Fruit fly (Drosophila melanogaster): ENCODE measurements around the gene Ras64B.

Gene Ras64B

DNA sequence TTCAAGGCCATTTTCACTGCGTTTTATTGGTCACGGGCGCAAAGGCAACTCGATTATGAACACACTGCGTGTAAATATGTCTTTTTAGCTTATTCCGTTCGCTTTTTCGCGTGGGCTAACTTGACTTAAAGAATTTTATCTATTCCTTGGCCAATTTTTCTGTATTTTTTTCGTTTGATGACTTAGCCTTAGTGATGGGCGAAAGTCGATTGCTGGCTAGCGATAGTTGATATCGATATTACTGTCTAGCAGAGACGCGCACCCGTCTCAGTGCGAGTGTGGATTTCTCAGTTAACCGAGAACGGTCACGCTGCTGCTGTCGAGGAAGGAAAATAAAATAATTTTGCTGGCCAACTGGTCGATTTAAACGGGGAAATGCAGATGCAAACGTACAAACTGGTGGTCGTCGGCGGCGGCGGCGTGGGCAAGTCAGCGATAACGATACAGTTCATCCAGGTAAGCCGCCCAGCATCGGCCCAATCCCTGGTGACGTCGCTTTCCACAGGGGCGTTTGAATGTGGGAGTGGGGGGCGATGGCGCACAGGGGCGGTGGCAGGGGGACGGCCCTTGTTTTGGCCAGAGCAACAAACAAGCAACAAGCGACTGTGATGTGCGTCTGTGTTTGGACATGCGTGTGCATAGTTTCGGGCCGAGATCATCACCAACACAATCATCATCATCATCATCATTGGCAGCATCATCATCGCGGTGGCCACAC lies at the start of gene Ras64B, which contains the start of gene Rop (continued):
- peak; percentile 71 for TF ChIP-seq sna (GFP tag; IDR thresholded peaks at IDR 0.05; ENCODE audit: partially characterized antibody)
- no peak for TF ChIP-seq dan (GFP tag; IDR thresholded peaks at IDR 0.05)
- TF ChIP-seq rib (GFP tag; IDR thresholded peaks at IDR 0.05): no peak
- peak; percentile 58 for TF ChIP-seq CG2116 (GFP tag; optimal IDR thresholded peaks at IDR 0.05)
- TF ChIP-seq Bgb (GFP tag; IDR thresholded peaks at IDR 0.05; ENCODE audit: partially characterized antibody): peak; percentile 89
- TF ChIP-seq NC2α (GFP tag; optimal IDR thresholded peaks at IDR 0.05): peak; percentile 21
- TF ChIP-seq CG11695 (GFP tag; IDR thresholded peaks at IDR 0.05): no peak
- TF ChIP-seq Sox100B (GFP tag; optimal IDR thresholded peaks at IDR 0.05): no peak
- TF ChIP-seq vnd (GFP tag; IDR thresholded peaks at IDR 0.05; ENCODE audit: partially characterized antibody): peak; percentile 63; the same call in 2 of the 3 replicates
- no peak for TF ChIP-seq seq (GFP tag; IDR thresholded peaks at IDR 0.05)
- no peak for TF ChIP-seq CG8359 (GFP tag; optimal IDR thresholded peaks at IDR 0.05; ENCODE audit: borderline replicate concordance)
- no peak for TF ChIP-seq Gsc (GFP tag; IDR thresholded peaks at IDR 0.05)
- TF ChIP-seq Sry-β (GFP tag; optimal IDR thresholded peaks at IDR 0.05): no peak
- no peak for TF ChIP-seq CG10654 (GFP tag; optimal IDR thresholded peaks at IDR 0.05)
- peak; percentile 52; the same call in 1 of the 3 replicates for TF ChIP-seq ci (GFP tag; IDR thresholded peaks at IDR 0.05)
- TF ChIP-seq Dref (GFP tag; IDR thresholded peaks at IDR 0.05): peak; percentile 98
- no peak for TF ChIP-seq wor (GFP tag; IDR thresholded peaks at IDR 0.05)
- no peak for TF ChIP-seq CG13424 (tag; optimal IDR thresholded peaks at IDR 0.05)
- no peak for TF ChIP-seq cato (GFP tag; optimal IDR thresholded peaks at IDR 0.05; ENCODE audit: borderline replicate concordance)
- peak; percentile 42; the same call in 1 of the 3 replicates for TF ChIP-seq CG14860 (GFP tag; IDR thresholded peaks at IDR 0.05; ENCODE audit: partially characterized antibody)
- TF ChIP-seq bab2 (GFP tag; optimal IDR thresholded peaks at IDR 0.05): no peak
- TF ChIP-seq gem (tag; optimal IDR thresholded peaks at IDR 0.05): no peak
- no peak for TF ChIP-seq lov (optimal IDR thresholded peaks at IDR 0.05)
- no peak for TF ChIP-seq lov (GFP tag; IDR thresholded peaks at IDR 0.05)
- TF ChIP-seq CG15073 (GFP tag; optimal IDR thresholded peaks at IDR 0.05): no peak
- no peak for TF ChIP-seq Gug (GFP tag; IDR thresholded peaks at IDR 0.05)
- no peak for TF ChIP-seq CG10321 (GFP tag; IDR thresholded peaks at IDR 0.05)
- TF ChIP-seq CG15696 (tag; optimal IDR thresholded peaks at IDR 0.05): no peak
- TF ChIP-seq MTF-1 (GFP tag; optimal IDR thresholded peaks at IDR 0.05; ENCODE audit: borderline replicate concordance): peak; percentile 82
- TF ChIP-seq unpg (GFP tag; optimal IDR thresholded peaks at IDR 0.05): peak; percentile 29
- TF ChIP-seq Ets65A (GFP tag): peak; percentile 89
- no peak for TF ChIP-seq crc (GFP tag; optimal IDR thresholded peaks at IDR 0.05)
- peak; percentile 47 for TF ChIP-seq PHDP (tag; optimal IDR thresholded peaks at IDR 0.05)
- TF ChIP-seq Poxn (GFP tag; IDR thresholded peaks at IDR 0.05): no peak
- TF ChIP-seq eve (GFP tag; optimal IDR thresholded peaks at IDR 0.05): no peak
- TF ChIP-seq ERR (GFP tag; optimal IDR thresholded peaks at IDR 0.05): peak; percentile 22
- peak; percentile 51 for TF ChIP-seq CG2712 (tag; optimal IDR thresholded peaks at IDR 0.05)
- TF ChIP-seq onecut (GFP tag; IDR thresholded peaks at IDR 0.05): 0 out of 2 replicates have a peak, but pooled peaks have one; percentile 1
- TF ChIP-seq Adf1 (GFP tag; IDR thresholded peaks at IDR 0.05): peak; percentile 56
- 0 out of 2 replicates have a peak, but pooled peaks have one; percentile 12 for TF ChIP-seq CG6272 (GFP tag; IDR thresholded peaks at IDR 0.05)
- TF ChIP-seq CG32532 (GFP tag; IDR thresholded peaks at IDR 0.05): peak; percentile 41; the same call in 1 of the 2 replicates
- TF ChIP-seq ato (GFP tag; IDR thresholded peaks at IDR 0.05; ENCODE audit: partially characterized antibody): peak; percentile 66
- peak; percentile 53 for TF ChIP-seq gro (GFP tag; optimal IDR thresholded peaks at IDR 0.05)
- TF ChIP-seq Ets97D (GFP tag; optimal IDR thresholded peaks at IDR 0.05): peak; percentile 82
- TF ChIP-seq ATbp (GFP tag; optimal IDR thresholded peaks at IDR 0.05): no peak
- no peak for TF ChIP-seq klu (GFP tag; IDR thresholded peaks at IDR 0.05)
- peak; percentile 53 for TF ChIP-seq CG8290 (GFP tag; optimal IDR thresholded peaks at IDR 0.05)
- peak in 1 of 2 experiments; percentile 84 for TF ChIP-seq CG8290 (tag; optimal IDR thresholded peaks at IDR 0.05)
- no peak for TF ChIP-seq CG11456 (GFP tag; IDR thresholded peaks at IDR 0.05)
- no peak for TF ChIP-seq CG16863 (GFP tag; optimal IDR thresholded peaks at IDR 0.05)

Data from whole organism, embryonic.